Worm (Caenorhabditis elegans): ENCODE measurements around the gene C02F4.5.

Gene C02F4.5

ce11 chrIV:10483607-10484117 is 40.3 kb downstream of the C02F4.5 start, which contains the start of the genes F01D4.5 and ced-5 (continued):
- TF ChIP-seq tbp1 (GFP tag; optimal IDR thresholded peaks at IDR 0.05) (peak; percentile 42), C17E4.6 (GFP tag; IDR thresholded peaks at IDR 0.05) (no peak), lin-40 (tag; optimal IDR thresholded peaks at IDR 0.05) (peak; percentile 72), him-1 (tag; optimal IDR thresholded peaks at IDR 0.05) (peak; percentile 55), mxl-1 (tag; optimal IDR thresholded peaks at IDR 0.05) (no peak), ztf-26 (tag; optimal IDR thresholded peaks at IDR 0.05) (peak; percentile 6), rec-8 (tag; optimal IDR thresholded peaks at IDR 0.05) (peak; percentile 60 to 89), lir-1 (GFP tag; conservative IDR thresholded peaks at IDR 0.05) (peak; percentile 78), bed-1 (GFP tag; IDR thresholded peaks at IDR 0.05) (0 out of 2 replicates have a peak, but pooled peaks have one; percentile 54), nhr-179 (tag; optimal IDR thresholded peaks at IDR 0.05) (no peak), F10E7.11 (tag; optimal IDR thresholded peaks at IDR 0.05) (no peak), F57C9.4 (tag; optimal IDR thresholded peaks at IDR 0.05) (peak; percentile 73), madf-10 (tag; optimal IDR thresholded peaks at IDR 0.05) (peak; percentile 62), lin-26 (GFP tag; IDR thresholded peaks at IDR 0.05) (no peak), ceh-100 (GFP tag; IDR thresholded peaks at IDR 0.05) (peak; percentile 41; the same call in 1 of the 2 replicates), ztf-25 (GFP tag; IDR thresholded peaks at IDR 0.05) (no peak), T26A5.8 (tag; optimal IDR thresholded peaks at IDR 0.05) (no peak), lag-1 (GFP tag; IDR thresholded peaks at IDR 0.05) (0 out of 2 replicates have a peak, but pooled peaks have one; percentile 74), Y53G8AR.9 (GFP tag; conservative IDR thresholded peaks at IDR 0.05) (no peak), repo-1 (tag; optimal IDR thresholded peaks at IDR 0.05) (no peak), nfyb-1 (GFP tag; IDR thresholded peaks at IDR 0.05) (peak; percentile 62), hlh-12 (tag; optimal IDR thresholded peaks at IDR 0.05) (no peak), F55B11.4 (tag; optimal IDR thresholded peaks at IDR 0.05; ENCODE audit: borderline replicate concordance, insufficient read depth) (no peak), dpl-1 (GFP tag; optimal IDR thresholded peaks at IDR 0.05) (no peak), attf-5 (GFP tag; optimal IDR thresholded peaks at IDR 0.05) (peak; percentile 48), egl-18 (GFP tag; IDR thresholded peaks at IDR 0.05) (no peak), Y79H2A.3 (GFP tag; conservative IDR thresholded peaks at IDR 0.05) (no peak), lin-54 (GFP tag; optimal IDR thresholded peaks at IDR 0.05) (peak; percentile 66), snpc-4 (GFP tag; optimal IDR thresholded peaks at IDR 0.05) (no peak), snpc-4 (tag; optimal IDR thresholded peaks at IDR 0.05) (peak in 3 of 4 experiments; percentile 46 to 70 (median 64)), Y67H2A.10 (GFP tag; conservative IDR thresholded peaks at IDR 0.05) (0 out of 2 replicates have a peak, but pooled peaks have one; percentile 11), let-607 (tag; optimal IDR thresholded peaks at IDR 0.05) (peak in 1 of 2 experiments; percentile 72), mes-4 (tag; optimal IDR thresholded peaks at IDR 0.05) (no peak), F52B5.7 (tag; optimal IDR thresholded peaks at IDR 0.05) (peak; percentile 1), ZK185.1 (tag; optimal IDR thresholded peaks at IDR 0.05; ENCODE audit: poor library complexity, severe bottlenecking) (peak; percentile 96), die-1 (tag; optimal IDR thresholded peaks at IDR 0.05) (no peak), B0019.2 (GFP tag; conservative IDR thresholded peaks at IDR 0.05) (0 out of 2 replicates have a peak, but pooled peaks have one; percentile 51), cebp-2 (GFP tag; IDR thresholded peaks at IDR 0.05) (peak; percentile 65; the same call in 1 of the 2 replicates), ceh-40 (GFP tag; IDR thresholded peaks at IDR 0.05) (no peak), hlh-26 (GFP tag; conservative IDR thresholded peaks at IDR 0.05) (no peak), D2030.7 (GFP tag; IDR thresholded peaks at IDR 0.05) (peak; percentile 43; the same call in 1 of the 2 replicates), lsl-1 (GFP tag; optimal IDR thresholded peaks at IDR 0.05) (peak; percentile 53), tbx-9 (tag; optimal IDR thresholded peaks at IDR 0.05; ENCODE audit: borderline replicate concordance) (no peak), unc-130 (GFP tag; optimal IDR thresholded peaks at IDR 0.05) (peak; percentile 93), egrh-3 (GFP tag; IDR thresholded peaks at IDR 0.05) (no peak), B0336.3 (GFP tag; IDR thresholded peaks at IDR 0.05) (no peak), zim-3 (tag; optimal IDR thresholded peaks at IDR 0.05) (no peak), nhr-27 (tag; optimal IDR thresholded peaks at IDR 0.05) (no peak)
